Worm (Caenorhabditis elegans) whole organism, L4 larva: ENCODE results near the gene eral-1.

Experiments used
- D1046.2 ChIP-seq: fragments of 200-800 bp; sonication (Bioruptor generic); IDR thresholded peaks from 2 replicates; pipeline ENCODE4 v1.3.6; 2022; ENCODE audit warnings: missing genetic modification characterization, missing compliant biosample characterization
- F10B5.3 ChIP-seq: sonication (generic microtip); optimal IDR thresholded peaks from 2 replicates; lab custom pipeline; 2016; ENCODE audit warnings: mild to moderate bottlenecking, missing genetic modification characterization, missing compliant biosample characterization
- F26F4.8 ChIP-seq: fragments of 200-800 bp; sonication (Bioruptor generic); conservative IDR thresholded peaks from 2 replicates; pipeline ENCODE4 v1.3.6; 2022; ENCODE audit warnings: missing genetic modification characterization, missing compliant biosample characterization
- F49E8.2 ChIP-seq: sonication (generic microtip); optimal IDR thresholded peaks from 2 replicates; lab custom pipeline; 2016; ENCODE audit warnings: missing compliant biosample characterization, mild to moderate bottlenecking, missing genetic modification characterization, borderline replicate concordance
- R02D3.7 ChIP-seq: fragments of 150-350 bp; sonication (generic microtip); optimal IDR thresholded peaks from 3 replicates; lab custom pipeline; 2014; ENCODE audit warnings: missing biosample characterization, missing genetic modification characterization
- T26A8.4 ChIP-seq: fragments of 200-800 bp; sonication (Bioruptor generic); IDR thresholded peaks from 2 replicates; pipeline ENCODE4 v1.3.6; 2022; ENCODE audit warnings: missing genetic modification characterization, missing compliant biosample characterization
- Y48G9A.11 ChIP-seq: fragments of 200-800 bp; sonication (Bioruptor generic); IDR thresholded peaks from 2 replicates; pipeline ENCODE4 v1.3.6; 2022; ENCODE audit warnings: missing genetic modification reagents, missing genetic modification characterization, missing compliant biosample characterization
- Y75B8A.6 ChIP-seq: fragments of 200-800 bp; sonication (Bioruptor generic); IDR thresholded peaks from 2 replicates; pipeline ENCODE4 v1.3.6; 2022; ENCODE audit warnings: missing genetic modification reagents, missing genetic modification characterization, missing compliant biosample characterization
- aly-2 ChIP-seq: sonication (generic microtip); optimal IDR thresholded peaks from 2 replicates; lab custom pipeline; 2018; ENCODE audit warnings: missing biosample characterization, missing genetic modification characterization
- ama-1 ChIP-seq: fragments of 150-350 bp; optimal IDR thresholded peaks from 2 replicates; lab custom pipeline; 2014; ENCODE audit warnings: inconsistent platforms, mixed read lengths
- ceh-28 ChIP-seq: fragments of 150-350 bp; optimal IDR thresholded peaks from 2 replicates; lab custom pipeline; 2014; ENCODE audit warnings: missing biosample characterization, missing genetic modification reagents, missing genetic modification characterization
- ceh-32 ChIP-seq: sonication (generic microtip); optimal IDR thresholded peaks from 2 replicates; lab custom pipeline; 2016; ENCODE audit warnings: mild to moderate bottlenecking, missing genetic modification characterization, missing compliant biosample characterization; ENCODE audit not compliant: poor library complexity
- ceh-62 ChIP-seq: sonication (generic microtip); optimal IDR thresholded peaks from 2 replicates; lab custom pipeline; 2017; ENCODE audit warnings: missing biosample characterization, missing genetic modification characterization
- ceh-82 ChIP-seq: sonication (generic microtip); optimal IDR thresholded peaks from 2 replicates; lab custom pipeline; 2017; ENCODE audit warnings: missing biosample characterization, missing genetic modification characterization
- ces-1 ChIP-seq: fragments of 150-350 bp; sonication (generic microtip); optimal IDR thresholded peaks from 4 replicates; lab custom pipeline; 2014; ENCODE audit warnings: missing biosample characterization, missing genetic modification reagents, missing genetic modification characterization
- daf-19 ChIP-seq: fragments of 200-800 bp; sonication (Bioruptor generic); conservative IDR thresholded peaks from 2 replicates; pipeline ENCODE4 v1.3.6; 2022; ENCODE audit warnings: missing genetic modification characterization, missing compliant biosample characterization
- dmd-8 ChIP-seq: fragments of 200-800 bp; sonication (Bioruptor generic); IDR thresholded peaks from 2 replicates; pipeline ENCODE4 v1.3.6; 2022; ENCODE audit warnings: missing genetic modification characterization, missing compliant biosample characterization
- dmd-9 ChIP-seq: fragments of 200-800 bp; sonication (Bioruptor generic); IDR thresholded peaks from 2 replicates; pipeline ENCODE4 v1.3.6; 2022; ENCODE audit warnings: missing genetic modification reagents, missing genetic modification characterization, missing compliant biosample characterization
- egl-27 ChIP-seq: sonication (generic microtip); optimal IDR thresholded peaks from 3 replicates; lab custom pipeline; 2017; ENCODE audit warnings: missing biosample characterization, missing genetic modification reagents, missing genetic modification characterization
- egl-43 ChIP-seq: fragments of 200-800 bp; sonication (Bioruptor generic); IDR thresholded peaks from 2 replicates; pipeline ENCODE4 v1.3.6; 2022; ENCODE audit warnings: missing genetic modification reagents, missing genetic modification characterization, missing compliant biosample characterization
- gei-8 ChIP-seq: fragments of 200-800 bp; sonication (Bioruptor generic); optimal IDR thresholded peaks from 2 replicates; lab custom pipeline; 2018; ENCODE audit warnings: mild to moderate bottlenecking, missing genetic modification characterization, missing compliant biosample characterization
- hlh-30 ChIP-seq: sonication (generic microtip); optimal IDR thresholded peaks from 2 replicates; lab custom pipeline; 2017; ENCODE audit warnings: antibody characterized with exemption, mild to moderate bottlenecking, missing genetic modification characterization, missing compliant biosample characterization; ENCODE audit not compliant: insufficient read depth
- lim-7 ChIP-seq: fragments of 200-800 bp; sonication (Bioruptor generic); IDR thresholded peaks from 2 replicates; pipeline ENCODE4 v1.3.6; 2022; ENCODE audit warnings: missing genetic modification characterization, missing compliant biosample characterization
- lin-1 ChIP-seq: fragments of 200-800 bp; sonication (Bioruptor generic); IDR thresholded peaks from 2 replicates; pipeline ENCODE4 v1.3.6; 2022; ENCODE audit warnings: missing genetic modification reagents, missing genetic modification characterization, missing compliant biosample characterization
- lin-29 ChIP-seq: fragments of 200-800 bp; sonication (Bioruptor generic); IDR thresholded peaks from 2 replicates; pipeline ENCODE4 v1.3.6; 2022; ENCODE audit warnings: missing genetic modification reagents, missing genetic modification characterization, missing compliant biosample characterization
- lsy-2 ChIP-seq, 2 experiments: fragments of 150-350 bp in 1 of 2; sonication (generic microtip) in 1 of 2; optimal IDR thresholded peaks; 2 replicates each; lab custom pipeline; 2014 to 2017; ENCODE audit warnings: missing biosample characterization in 2 of 2, missing genetic modification characterization in 2 of 2
- madf-5 ChIP-seq, 2 experiments: fragments of 200-800 bp; sonication (Bioruptor generic); IDR thresholded peaks; 2 replicates each; pipeline ENCODE4 v1.3.6; 2022; ENCODE audit warnings: missing compliant biosample characterization in 2 of 2, missing genetic modification characterization in 2 of 2
- madf-9 ChIP-seq: fragments of 200-800 bp; sonication (Bioruptor generic); conservative IDR thresholded peaks from 2 replicates; pipeline ENCODE4 v1.3.6; 2022; ENCODE audit warnings: missing genetic modification reagents, missing genetic modification characterization, missing compliant biosample characterization
- mdt-29 ChIP-seq: fragments of 200-800 bp; sonication (Bioruptor generic); IDR thresholded peaks from 2 replicates; pipeline ENCODE4 v1.3.6; 2022; ENCODE audit warnings: missing genetic modification reagents, missing genetic modification characterization, missing compliant biosample characterization
- mep-1 ChIP-seq: fragments of 150-350 bp; sonication (generic microtip); optimal IDR thresholded peaks from 3 replicates; lab custom pipeline; 2014; ENCODE audit warnings: missing biosample characterization, missing genetic modification characterization
- mxl-2 ChIP-seq: fragments of 200-800 bp; sonication (Bioruptor generic); conservative IDR thresholded peaks from 2 replicates; pipeline ENCODE4 v1.3.6; 2022; ENCODE audit warnings: missing genetic modification reagents, missing genetic modification characterization, missing compliant biosample characterization
- nhr-10 ChIP-seq: fragments of 150-350 bp; optimal IDR thresholded peaks from 2 replicates; lab custom pipeline; 2014; ENCODE audit warnings: missing biosample characterization, missing genetic modification characterization
- nhr-237 ChIP-seq: sonication (generic microtip); optimal IDR thresholded peaks from 2 replicates; lab custom pipeline; 2017; ENCODE audit warnings: missing biosample characterization, missing genetic modification characterization
- nhr-25 ChIP-seq: sonication (generic microtip); optimal IDR thresholded peaks from 2 replicates; lab custom pipeline; 2017; ENCODE audit warnings: missing genetic modification characterization, mild to moderate bottlenecking, missing compliant biosample characterization, antibody characterized with exemption, moderate library complexity, borderline replicate concordance; ENCODE audit not compliant: insufficient read depth
- nhr-28 ChIP-seq: fragments of 150-350 bp; optimal IDR thresholded peaks from 2 replicates; lab custom pipeline; 2014; ENCODE audit warnings: missing biosample characterization, missing genetic modification characterization
- nhr-41 ChIP-seq: fragments of 200-800 bp; sonication (Bioruptor generic); IDR thresholded peaks from 2 replicates; pipeline ENCODE4 v1.3.6; 2022; ENCODE audit warnings: missing genetic modification reagents, missing genetic modification characterization, missing compliant biosample characterization
- nhr-42 ChIP-seq: fragments of 200-800 bp; sonication (Bioruptor generic); IDR thresholded peaks from 2 replicates; pipeline ENCODE4 v1.3.6; 2022; ENCODE audit warnings: missing genetic modification characterization, missing compliant biosample characterization
- nhr-6 ChIP-seq: fragments of 150-350 bp; optimal IDR thresholded peaks from 2 replicates; lab custom pipeline; 2014; ENCODE audit warnings: missing biosample characterization, missing genetic modification characterization
- nhr-76 ChIP-seq: fragments of 150-350 bp; optimal IDR thresholded peaks from 2 replicates; lab custom pipeline; 2014; ENCODE audit warnings: missing biosample characterization, missing genetic modification characterization
- nhr-77 ChIP-seq: fragments of 150-350 bp; optimal IDR thresholded peaks from 2 replicates; lab custom pipeline; 2014; ENCODE audit warnings: missing biosample characterization, missing genetic modification characterization
- pqm-1 ChIP-seq: sonication (generic microtip); optimal IDR thresholded peaks from 2 replicates; lab custom pipeline; 2017; ENCODE audit warnings: missing biosample characterization, missing genetic modification characterization
- rbr-2 ChIP-seq: sonication (generic microtip); optimal IDR thresholded peaks from 2 replicates; lab custom pipeline; 2016; ENCODE audit warnings: missing genotype, missing genetic modification characterization, missing compliant biosample characterization
- sdz-12 ChIP-seq: fragments of 200-800 bp; sonication (Bioruptor generic); optimal IDR thresholded peaks from 2 replicates; lab custom pipeline; 2018; ENCODE audit warnings: mild to moderate bottlenecking, missing genetic modification characterization, missing compliant biosample characterization
- snpc-1.2 ChIP-seq: fragments of 200-800 bp; sonication (Bioruptor generic); IDR thresholded peaks from 2 replicates; pipeline ENCODE4 v1.3.6; 2022; ENCODE audit warnings: missing genetic modification reagents, missing genetic modification characterization, missing compliant biosample characterization
- tag-97 ChIP-seq: fragments of 200-800 bp; sonication (Bioruptor generic); IDR thresholded peaks from 2 replicates; pipeline ENCODE4 v1.3.6; 2022; ENCODE audit warnings: missing genetic modification characterization, missing compliant biosample characterization
- unc-130 ChIP-seq: sonication (generic microtip); optimal IDR thresholded peaks from 2 replicates; lab custom pipeline; 2016; ENCODE audit warnings: missing genetic modification reagents, missing genetic modification characterization, missing compliant biosample characterization
- unc-39 ChIP-seq: sonication (generic microtip); optimal IDR thresholded peaks from 2 replicates; lab custom pipeline; 2017; ENCODE audit warnings: missing biosample characterization, missing genetic modification characterization
- unc-62 ChIP-seq, 3 experiments: fragments of 150-350 bp in 1 of 3; sonication (generic microtip); optimal IDR thresholded peaks in 2 of 3; peaks in 1 of 3; 1 replicate in 1 of 3; 2 replicates in 2 of 3; lab custom pipeline; 2014 to 2017; ENCODE audit warnings: missing biosample characterization in 3 of 3, missing genetic modification characterization in 3 of 3, missing genetic modification reagents in 3 of 3, missing genotype in 1 of 3
- zfp-2 ChIP-seq: sonication (generic microtip); optimal IDR thresholded peaks from 2 replicates; lab custom pipeline; 2016; ENCODE audit warnings: mild to moderate bottlenecking, missing genetic modification characterization, missing compliant biosample characterization
- zfp-3 ChIP-seq: fragments of 200-800 bp; sonication (Bioruptor generic); conservative IDR thresholded peaks from 2 replicates; pipeline ENCODE4 v1.3.6; 2022; ENCODE audit warnings: missing genetic modification reagents, missing genetic modification characterization, missing compliant biosample characterization
- zip-11 ChIP-seq: fragments of 200-800 bp; sonication (Bioruptor generic); IDR thresholded peaks from 2 replicates; pipeline ENCODE4 v1.3.6; 2022; ENCODE audit warnings: missing genetic modification characterization, missing compliant biosample characterization
- zip-2 ChIP-seq: fragments of 150-350 bp; optimal IDR thresholded peaks from 2 replicates; lab custom pipeline; 2014; ENCODE audit warnings: missing biosample characterization, missing genetic modification characterization
- ztf-11 ChIP-seq: fragments of 150-350 bp; optimal IDR thresholded peaks from 2 replicates; lab custom pipeline; 2014; ENCODE audit warnings: missing biosample characterization, missing genetic modification characterization

eral-1 gene

ce11 chrII:9601679-9602078 is 12.1 kb upstream of the eral-1 start (continued):
- TF ChIP-seq nhr-76 (tag; lab: Kevin White, UChicago) (no peak), nhr-41 (GFP tag; lab: Robert Waterston, UW) (no peak), T26A8.4 (no peak), nhr-77 (no peak), ama-1 (lab: Kevin White, UChicago) (no peak), F26F4.8 (GFP tag; lab: Robert Waterston, UW) (no peak), nhr-42 (no peak), dmd-9 (GFP tag; lab: Robert Waterston, UW) (no peak), ceh-28 (tag; lab: Kevin White, UChicago) (no peak), pqm-1 (no peak), mdt-29 (no peak), lin-1 (GFP tag; lab: Robert Waterston, UW) (no peak), hlh-30 (peak; percentile 96), ztf-11 (tag; lab: Kevin White, UChicago) (no peak), daf-19 (GFP tag; lab: Robert Waterston, UW) (no peak), nhr-28 (tag; lab: Kevin White, UChicago) (peak; percentile 66), egl-43 (GFP tag; lab: Robert Waterston, UW) (no peak), unc-130 (GFP tag; lab: Kevin White, UChicago) (no peak), ces-1 (GFP tag; lab: Kevin White, UChicago) (no peak), rbr-2 (no peak), zip-11 (GFP tag; lab: Robert Waterston, UW) (no peak), dmd-8 (no peak), lsy-2 (tag; optimal IDR thresholded peaks at IDR 0.05; lab: Kevin White, UChicago) (peak; percentile 18 to 61), snpc-1.2 (GFP tag; lab: Robert Waterston, UW) (no peak), R02D3.7 (tag; lab: Kevin White, UChicago) (no peak), lim-7 (GFP tag; lab: Robert Waterston, UW) (no peak), zfp-3 (no peak), F49E8.2 (tag; lab: Kevin White, UChicago) (no peak), mep-1 (tag; lab: Kevin White, UChicago) (peak; percentile 49), unc-62 (GFP tag; optimal IDR thresholded peaks at IDR 0.05 in 1 of 2; lab: Kevin White, UChicago) (peak in 1 of 2 experiments; percentile 54), unc-62 (tag; optimal IDR thresholded peaks at IDR 0.05; lab: Kevin White, UChicago) (no peak), nhr-237 (tag; lab: Kevin White, UChicago) (no peak), egl-27 (no peak), zip-2 (no peak), F10B5.3 (no peak), lin-29 (no peak), mxl-2 (GFP tag; lab: Robert Waterston, UW) (no peak), ceh-82 (no peak), madf-9 (no peak), Y48G9A.11 (no peak), ceh-62 (tag; lab: Kevin White, UChicago) (no peak), madf-5 (GFP tag; IDR thresholded peaks at IDR 0.05; lab: Robert Waterston, UW) (no peak), zfp-2 (tag; lab: Kevin White, UChicago) (no peak), sdz-12 (GFP tag; lab: Kevin White, UChicago) (no peak), nhr-6 (tag; lab: Kevin White, UChicago) (no peak), gei-8 (GFP tag; lab: Kevin White, UChicago) (no peak), nhr-10 (tag; lab: Kevin White, UChicago) (no peak), unc-39 (no peak), nhr-25 (tag; lab: Kevin White, UChicago) (no peak), aly-2 (tag; lab: Kevin White, UChicago) (no peak), ceh-32 (tag; lab: Kevin White, UChicago) (no peak), Y75B8A.6 (GFP tag; lab: Robert Waterston, UW) (no peak), tag-97 (GFP tag; lab: Robert Waterston, UW) (no peak), D1046.2 (GFP tag; lab: Robert Waterston, UW) (no peak)
